Worm (Caenorhabditis elegans): Measurements from ENCODE around the gene F26F2.7.

- TF ChIP-seq ztf-11 (tag; optimal IDR thresholded peaks at IDR 0.05) = no peak
- TF ChIP-seq lin-15B (tag; optimal IDR thresholded peaks at IDR 0.05) = no peak
- no peak for TF ChIP-seq unc-130 (GFP tag; optimal IDR thresholded peaks at IDR 0.05)
- no peak for TF ChIP-seq F49E8.2 (tag; optimal IDR thresholded peaks at IDR 0.05; ENCODE audit: borderline replicate concordance)
- TF ChIP-seq ceh-62 (tag; optimal IDR thresholded peaks at IDR 0.05) = no peak
- TF ChIP-seq nhr-11 (tag; optimal IDR thresholded peaks at IDR 0.05) = no peak
- no peak for TF ChIP-seq unc-39 (tag; optimal IDR thresholded peaks at IDR 0.05)
- no peak for TF ChIP-seq dpl-1 (GFP tag; optimal IDR thresholded peaks at IDR 0.05)
Observed at ce11 chrV:20618632-20619031, 37.8 kb downstream of the F26F2.7 start, which contains the start of gene F46B3.7.
